Fruit fly (Drosophila melanogaster): ENCODE measurements around the gene CG42564.

Gene CG42564

DNA sequence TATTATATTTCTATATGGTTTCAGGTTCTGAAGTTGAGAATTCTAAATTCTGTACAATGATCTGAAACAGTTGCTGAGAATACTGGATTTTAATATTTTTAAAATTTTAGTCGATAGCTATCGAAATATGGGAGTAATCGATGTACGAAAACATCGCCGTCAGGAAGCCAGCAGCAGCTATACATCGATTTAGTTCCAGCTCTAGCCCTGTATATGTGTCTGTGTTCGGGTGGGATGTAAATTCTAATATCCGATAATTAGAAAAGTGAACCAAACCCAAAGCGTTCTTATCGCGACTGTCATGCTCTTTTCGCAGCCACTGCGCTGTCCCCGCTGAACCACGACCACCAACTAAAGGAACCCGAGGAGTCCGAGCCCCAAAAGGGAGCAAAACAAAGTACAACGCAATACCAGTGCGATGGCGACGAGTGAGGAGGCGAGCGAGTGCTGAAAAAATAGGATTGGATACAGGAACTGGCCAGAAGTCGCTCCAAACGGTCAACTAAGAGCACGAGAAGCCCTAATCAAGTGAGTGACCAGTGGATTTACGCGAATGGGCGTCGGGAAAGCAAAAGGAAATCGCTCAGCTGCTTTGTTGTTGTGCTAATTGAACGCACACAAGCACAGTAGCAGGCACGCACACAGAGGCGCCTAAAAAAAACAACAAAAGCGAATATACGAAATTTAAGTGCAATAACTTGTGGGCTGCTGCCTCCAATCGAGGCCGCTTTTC lies 8.6 kb downstream of the CG42564 start, which contains the start of gene gzl (continued):
- TF ChIP-seq CG8944 (GFP tag; optimal IDR thresholded peaks at IDR 0.05) = no peak
- TF ChIP-seq jing (GFP tag; optimal IDR thresholded peaks at IDR 0.05) = no peak
- TF ChIP-seq CG31365 (tag; optimal IDR thresholded peaks at IDR 0.05) = no peak
- peak; percentile 14 for TF ChIP-seq zen (tag; optimal IDR thresholded peaks at IDR 0.05)
- no peak for TF ChIP-seq CG2678 (tag; optimal IDR thresholded peaks at IDR 0.05)
- no peak for TF ChIP-seq so (GFP tag; IDR thresholded peaks at IDR 0.05)
- peak; percentile 97 for TF ChIP-seq hbn (GFP tag; IDR thresholded peaks at IDR 0.05; ENCODE audit: partially characterized antibody)
- no peak for TF ChIP-seq Sox100B (GFP tag; optimal IDR thresholded peaks at IDR 0.05)
- no peak for TF ChIP-seq CrebB (tag; optimal IDR thresholded peaks at IDR 0.05)
- peak; percentile 87 for TF ChIP-seq CG8478 (optimal IDR thresholded peaks at IDR 0.05)
- no peak for TF ChIP-seq Ets65A (GFP tag)
- TF ChIP-seq lmd (GFP tag; IDR thresholded peaks at IDR 0.05) = no peak
- no peak for TF ChIP-seq fu2 (GFP tag; optimal IDR thresholded peaks at IDR 0.05)
- TF ChIP-seq ac (GFP tag; optimal IDR thresholded peaks at IDR 0.05) = no peak
- no peak for TF ChIP-seq bab2 (GFP tag; optimal IDR thresholded peaks at IDR 0.05)
- TF ChIP-seq cg (GFP tag; optimal IDR thresholded peaks at IDR 0.05) = peak; percentile 93
- TF ChIP-seq C15 (GFP tag; IDR thresholded peaks at IDR 0.05) = no peak
- TF ChIP-seq CG43689 (GFP tag; IDR thresholded peaks at IDR 0.05) = no peak
- peak; percentile 17 for TF ChIP-seq CG13296 (GFP tag; optimal IDR thresholded peaks at IDR 0.05)
- no peak for TF ChIP-seq CG7372 (GFP tag; IDR thresholded peaks at IDR 0.05)
- TF ChIP-seq CG6813 (GFP tag; optimal IDR thresholded peaks at IDR 0.05) = no peak
- no peak for TF ChIP-seq Oaz (GFP tag; IDR thresholded peaks at IDR 0.05)
- peak; percentile 42; the same call in 1 of the 3 replicates for TF ChIP-seq row (GFP tag; IDR thresholded peaks at IDR 0.05)
- no peak for TF ChIP-seq HLHmδ (GFP tag; optimal IDR thresholded peaks at IDR 0.05)
- no peak for TF ChIP-seq CG9609 (GFP tag; optimal IDR thresholded peaks at IDR 0.05)
- TF ChIP-seq Neu2 (GFP tag; optimal IDR thresholded peaks at IDR 0.05; ENCODE audit: borderline replicate concordance) = no peak
- TF ChIP-seq CG3163 (GFP tag; optimal IDR thresholded peaks at IDR 0.05) = no peak
- TF ChIP-seq Lim3 (GFP tag; IDR thresholded peaks at IDR 0.05) = no peak
- TF ChIP-seq cad (GFP tag; optimal IDR thresholded peaks at IDR 0.05) = no peak
- TF ChIP-seq CG13624 (GFP tag; optimal IDR thresholded peaks at IDR 0.05) = peak; percentile 49
- TF ChIP-seq CG32772 (GFP tag; IDR thresholded peaks at IDR 0.05) = no peak
- peak; percentile 42; the same call in 1 of the 2 replicates for TF ChIP-seq CG4360 (GFP tag; IDR thresholded peaks at IDR 0.05)
- TF ChIP-seq dan (GFP tag; IDR thresholded peaks at IDR 0.05) = no peak
- no peak for TF ChIP-seq CG6854 (GFP tag; optimal IDR thresholded peaks at IDR 0.05)
- TF ChIP-seq CG17612 (GFP tag; IDR thresholded peaks at IDR 0.05) = no peak
- TF ChIP-seq zf30C (GFP tag; optimal IDR thresholded peaks at IDR 0.05) = no peak
- no peak for TF ChIP-seq CG9727 (GFP tag; optimal IDR thresholded peaks at IDR 0.05)
- no peak for TF ChIP-seq wor (GFP tag; IDR thresholded peaks at IDR 0.05)
- no peak for TF ChIP-seq Usf (GFP tag; optimal IDR thresholded peaks at IDR 0.05)
- TF ChIP-seq CG6654 (GFP tag; optimal IDR thresholded peaks at IDR 0.05) = no peak
- TF ChIP-seq vnd (GFP tag; IDR thresholded peaks at IDR 0.05; ENCODE audit: partially characterized antibody) = peak; percentile 96
- no peak for TF ChIP-seq CG4707 (GFP tag; optimal IDR thresholded peaks at IDR 0.05)
- no peak for TF ChIP-seq NK7.1 (GFP tag; optimal IDR thresholded peaks at IDR 0.05)
- TF ChIP-seq CG14014 (GFP tag; IDR thresholded peaks at IDR 0.05) = no peak
- no peak for TF ChIP-seq psq (GFP tag; optimal IDR thresholded peaks at IDR 0.05)
- TF ChIP-seq Bgb (GFP tag; IDR thresholded peaks at IDR 0.05; ENCODE audit: partially characterized antibody) = peak; percentile 98
- no peak for TF ChIP-seq Nf-YC (tag; optimal IDR thresholded peaks at IDR 0.05)
- TF ChIP-seq GATAe (GFP tag; conservative IDR thresholded peaks at IDR 0.05) = no peak
- no peak for TF ChIP-seq ro (GFP tag; IDR thresholded peaks at IDR 0.05)
- no peak for TF ChIP-seq br (optimal IDR thresholded peaks at IDR 0.05)
- peak; percentile 95 for TF ChIP-seq sna (GFP tag; IDR thresholded peaks at IDR 0.05; ENCODE audit: partially characterized antibody)
- no peak for TF ChIP-seq eyg (GFP tag; optimal IDR thresholded peaks at IDR 0.05)

All from whole organism, embryonic.